Worm (Caenorhabditis elegans) whole organism, L4/young adult: Measurements from ENCODE around the gene swsn-7.

ENCODE experiments used
- W03F9.2 ChIP-seq: fragments of 150-350 bp; optimal IDR thresholded peaks from 2 replicates; lab custom pipeline; 2014; ENCODE audit warnings: missing biosample characterization, missing genetic modification characterization
- dao-5 ChIP-seq: sonication (generic microtip); optimal IDR thresholded peaks from 2 replicates; lab custom pipeline; 2016; ENCODE audit warnings: missing genotype, missing genetic modification characterization, moderate library complexity, missing compliant biosample characterization
- him-1 ChIP-seq: sonication (generic microtip); optimal IDR thresholded peaks from 2 replicates; lab custom pipeline; 2016; ENCODE audit warnings: missing genotype, missing genetic modification reagents, missing genetic modification characterization, missing compliant biosample characterization

Gene swsn-7

ce11 chrII:8042289-8042688, 14.7 kb upstream of the swsn-7 start, which contains the start of gene T05H10.1:
T05H10.1 (plus strand) TSS chrII:8042589.
- TF ChIP-seq dao-5 (no peak), him-1 (tag; lab: Kevin White, UChicago) (no peak), W03F9.2 (no peak)

- TF ChIP-seq W03F9.2 (peak; percentile 38), him-1 (tag; lab: Kevin White, UChicago) (no peak), dao-5 (no peak)
Measured at ce11 chrII:8041642-8042041, 14.1 kb upstream of the swsn-7 start.

ce11 chrII:8039416-8039815, 11.9 kb upstream of the swsn-7 start, which contains the start of the genes ubh-4 and algn-6:
ubh-4 (minus strand) TSS chrII:8039597.
algn-6 (plus strand) TSS chrII:8039802.
- TF ChIP-seq him-1 (tag; lab: Kevin White, UChicago) (no peak), dao-5 (no peak), W03F9.2 (peak; percentile 77)

ce11 chrII:8037863-8038262, 10.3 kb upstream of the swsn-7 start, which contains the start of gene C08B11.9:
C08B11.9 (minus strand) TSS chrII:8038169.
- TF ChIP-seq W03F9.2 = no peak

- no peak for TF ChIP-seq dao-5
- no peak for TF ChIP-seq him-1 (tag; lab: Kevin White, UChicago)
- TF ChIP-seq W03F9.2 = no peak
Measured at ce11 chrII:8037246-8037645, 9.7 kb upstream of the swsn-7 start, which contains the start of gene arp-6. arp-6 (minus strand) TSS chrII:8037346.

- TF ChIP-seq W03F9.2 (no peak), dao-5 (no peak), him-1 (tag; lab: Kevin White, UChicago) (no peak)
Measured at ce11 chrII:8035667-8036066, 8.1 kb upstream of the swsn-7 start, which contains the start of gene sap-49. sap-49 (minus strand) TSS chrII:8035767.

- no peak for TF ChIP-seq W03F9.2
- no peak for TF ChIP-seq him-1 (tag; lab: Kevin White, UChicago)
- no peak for TF ChIP-seq dao-5
Measured at ce11 chrII:8034617-8035016, 7.1 kb upstream of the swsn-7 start.

ce11 chrII:8034008-8034407, 6.4 kb upstream of the swsn-7 start:
- no peak for TF ChIP-seq W03F9.2
- TF ChIP-seq him-1 (tag; lab: Kevin White, UChicago) = no peak
- no peak for TF ChIP-seq dao-5

- TF ChIP-seq him-1 (tag; lab: Kevin White, UChicago) (no peak), W03F9.2 (no peak), dao-5 (no peak)
Measured at ce11 chrII:8032657-8033056, 5.1 kb upstream of the swsn-7 start, which contains the start of gene nrf-6. nrf-6 (minus strand) TSS chrII:8032708.

ce11 chrII:8028730-8029129, 1.2 kb upstream of the swsn-7 start:
- TF ChIP-seq dao-5 = no peak
- no peak for TF ChIP-seq him-1 (tag; lab: Kevin White, UChicago)
- no peak for TF ChIP-seq W03F9.2

ce11 chrII:8028246-8028694, 707 bp upstream of the swsn-7 start:
- TF ChIP-seq him-1 (tag; lab: Kevin White, UChicago) (peak; percentile 93), dao-5 (peak; percentile 70), W03F9.2 (no peak)

- TF ChIP-seq dao-5 = no peak
- TF ChIP-seq him-1 (tag; lab: Kevin White, UChicago) = no peak
- TF ChIP-seq W03F9.2 = no peak
Measured at ce11 chrII:8022461-8022860, 5.1 kb downstream of the swsn-7 start, which contains the start of gene hda-2. hda-2 (minus strand) TSS chrII:8022561.

ce11 chrII:8020580-8021044, 7.0 kb downstream of the swsn-7 start:
- TF ChIP-seq dao-5 (no peak), him-1 (tag; lab: Kevin White, UChicago) (no peak), W03F9.2 (no peak)

- TF ChIP-seq him-1 (tag; lab: Kevin White, UChicago) = no peak
Measured at ce11 chrII:8017380-8017779, 10.2 kb downstream of the swsn-7 start, which contains the start of gene zyg-11. zyg-11 (plus strand) TSS chrII:8017680.

ce11 chrII:8016761-8017160, 10.8 kb downstream of the swsn-7 start:
- no peak for TF ChIP-seq him-1 (tag; lab: Kevin White, UChicago)
- peak; percentile 37 for TF ChIP-seq dao-5
- peak; percentile 34 for TF ChIP-seq W03F9.2

ce11 chrII:8016167-8016566, 11.4 kb downstream of the swsn-7 start:
- no peak for TF ChIP-seq dao-5
- TF ChIP-seq W03F9.2 = peak; percentile 58
- TF ChIP-seq him-1 (tag; lab: Kevin White, UChicago) = no peak
